Worm (Caenorhabditis elegans) whole organism, late embryonic: ENCODE measurements around the gene slc-36.3.
"Not testable (repeated sequence)": the region's sequence is repeated elsewhere in the genome, so short reads cannot be mapped to it uniquely, and the experiment has no call there.

Experiments
- C08G9.2 ChIP-seq: sonication (generic microtip); optimal IDR thresholded peaks from 2 replicates; lab custom pipeline; 2016; ENCODE audit warnings: mild to moderate bottlenecking, missing genetic modification characterization, moderate library complexity, missing compliant biosample characterization
- C38D4.7 ChIP-seq: fragments of 200-800 bp; sonication (Bioruptor generic); optimal IDR thresholded peaks from 2 replicates; lab custom pipeline; 2018; ENCODE audit warnings: mild to moderate bottlenecking, missing genetic modification characterization, moderate library complexity, missing compliant biosample characterization
- F13H6.1 ChIP-seq: sonication (generic microtip); optimal IDR thresholded peaks from 2 replicates; lab custom pipeline; 2016; ENCODE audit warnings: missing genetic modification characterization, missing compliant biosample characterization
- T23F11.4 ChIP-seq: fragments of 200-800 bp; sonication (Bioruptor generic); optimal IDR thresholded peaks from 2 replicates; lab custom pipeline; 2018; ENCODE audit warnings: mild to moderate bottlenecking, missing genetic modification characterization, missing compliant biosample characterization
- ama-1 ChIP-seq: fragments of 150-350 bp; optimal IDR thresholded peaks from 2 replicates; lab custom pipeline; 2014
- ceh-19 ChIP-seq: fragments of 200-800 bp; sonication (Bioruptor generic); optimal IDR thresholded peaks from 2 replicates; lab custom pipeline; 2018; ENCODE audit warnings: mild to moderate bottlenecking, missing genetic modification characterization, missing compliant biosample characterization
- ceh-22 ChIP-seq: sonication (generic microtip); optimal IDR thresholded peaks from 2 replicates; lab custom pipeline; 2017; ENCODE audit warnings: missing biosample characterization, missing genetic modification characterization
- ceh-31 ChIP-seq: sonication (generic microtip); optimal IDR thresholded peaks from 2 replicates; lab custom pipeline; 2016; ENCODE audit warnings: missing genetic modification characterization, missing compliant biosample characterization
- ceh-34 ChIP-seq: sonication (generic microtip); optimal IDR thresholded peaks from 2 replicates; lab custom pipeline; 2016; ENCODE audit warnings: mild to moderate bottlenecking, missing genetic modification characterization, missing compliant biosample characterization
- ceh-6 ChIP-seq: fragments of 200-800 bp; sonication (Bioruptor generic); optimal IDR thresholded peaks from 2 replicates; lab custom pipeline; 2018; ENCODE audit warnings: mild to moderate bottlenecking, missing genetic modification characterization, missing compliant biosample characterization
- dmd-4 ChIP-seq: sonication (generic microtip); optimal IDR thresholded peaks from 2 replicates; lab custom pipeline; 2016; ENCODE audit warnings: borderline replicate concordance, missing genetic modification characterization, missing compliant biosample characterization
- eyg-1 ChIP-seq: sonication (generic microtip); optimal IDR thresholded peaks from 2 replicates; lab custom pipeline; 2016; ENCODE audit warnings: missing genotype, missing genetic modification characterization, missing compliant biosample characterization
- fax-1 ChIP-seq: sonication (generic microtip); optimal IDR thresholded peaks from 2 replicates; lab custom pipeline; 2016; ENCODE audit warnings: missing genotype, missing genetic modification characterization, missing compliant biosample characterization
- fkh-10 ChIP-seq: fragments of 150-350 bp; optimal IDR thresholded peaks from 2 replicates; lab custom pipeline; 2014; ENCODE audit warnings: missing biosample characterization, missing genetic modification reagents, missing genetic modification characterization
- fkh-6 ChIP-seq: sonication (generic microtip); optimal IDR thresholded peaks from 2 replicates; lab custom pipeline; 2016; ENCODE audit warnings: missing genetic modification characterization, missing compliant biosample characterization
- hlh-15 ChIP-seq: sonication (generic microtip); optimal IDR thresholded peaks from 2 replicates; lab custom pipeline; 2016; ENCODE audit warnings: missing genetic modification characterization, missing compliant biosample characterization
- hlh-30 ChIP-seq: sonication (generic microtip); optimal IDR thresholded peaks from 2 replicates; lab custom pipeline; 2017; ENCODE audit warnings: antibody characterized with exemption, missing genetic modification characterization, missing compliant biosample characterization; ENCODE audit not compliant: insufficient read depth
- hlh-6 ChIP-seq: sonication (generic microtip); optimal IDR thresholded peaks from 2 replicates; lab custom pipeline; 2016; ENCODE audit warnings: missing genotype, missing genetic modification characterization, missing compliant biosample characterization
- lim-6 ChIP-seq: sonication (generic microtip); optimal IDR thresholded peaks from 2 replicates; lab custom pipeline; 2016; ENCODE audit warnings: missing genetic modification characterization, missing compliant biosample characterization
- lin-11 ChIP-seq: fragments of 200-800 bp; sonication (Bioruptor generic); optimal IDR thresholded peaks from 2 replicates; lab custom pipeline; 2018; ENCODE audit warnings: mild to moderate bottlenecking, missing genetic modification characterization, missing compliant biosample characterization
- madf-2 ChIP-seq: sonication (generic microtip); optimal IDR thresholded peaks from 2 replicates; lab custom pipeline; 2017; ENCODE audit warnings: missing genetic modification characterization, missing compliant biosample characterization
- nhr-11 ChIP-seq: fragments of 150-350 bp; optimal IDR thresholded peaks from 2 replicates; lab custom pipeline; 2014; ENCODE audit warnings: missing biosample characterization, missing genetic modification characterization
- npax-4 ChIP-seq: sonication (generic microtip); optimal IDR thresholded peaks from 2 replicates; lab custom pipeline; 2016; ENCODE audit warnings: missing genetic modification characterization, missing compliant biosample characterization
- odd-2 ChIP-seq: sonication (generic microtip); optimal IDR thresholded peaks from 2 replicates; lab custom pipeline; 2017; ENCODE audit warnings: antibody characterized with exemption, mild to moderate bottlenecking, missing genetic modification characterization, missing compliant biosample characterization
- pat-9 ChIP-seq: fragments of 200-800 bp; sonication (Bioruptor generic); optimal IDR thresholded peaks from 2 replicates; lab custom pipeline; 2018; ENCODE audit warnings: mild to moderate bottlenecking, missing genetic modification characterization, moderate library complexity, missing compliant biosample characterization
- pax-1 ChIP-seq: fragments of 150-350 bp; optimal IDR thresholded peaks from 2 replicates; lab custom pipeline; 2014; ENCODE audit warnings: missing biosample characterization, missing genetic modification characterization
- pha-4 ChIP-seq: fragments of 150-350 bp; optimal IDR thresholded peaks from 2 replicates; lab custom pipeline; 2018; ENCODE audit warnings: missing biosample characterization, missing genetic modification reagents, missing genetic modification characterization
- pqm-1 ChIP-seq: sonication (generic microtip); optimal IDR thresholded peaks from 2 replicates; lab custom pipeline; 2016; ENCODE audit warnings: missing genetic modification characterization, missing compliant biosample characterization
- ref-2 ChIP-seq: sonication (generic microtip); optimal IDR thresholded peaks from 2 replicates; lab custom pipeline; 2016; ENCODE audit warnings: missing genetic modification characterization, missing compliant biosample characterization
- sdc-2 ChIP-seq: sonication (generic microtip); optimal IDR thresholded peaks from 2 replicates; lab custom pipeline; 2016; ENCODE audit warnings: missing genotype, missing genetic modification characterization, missing compliant biosample characterization
- sox-4 ChIP-seq: sonication (generic microtip); optimal IDR thresholded peaks from 2 replicates; lab custom pipeline; 2017; ENCODE audit warnings: mild to moderate bottlenecking, missing genetic modification characterization, inconsistent platforms, missing compliant biosample characterization
- syd-9 ChIP-seq: sonication (generic microtip); optimal IDR thresholded peaks from 2 replicates; lab custom pipeline; 2016; ENCODE audit warnings: mild to moderate bottlenecking, missing genetic modification characterization, moderate library complexity, missing compliant biosample characterization
- tbx-2 ChIP-seq: sonication (generic microtip); optimal IDR thresholded peaks from 2 replicates; lab custom pipeline; 2016; ENCODE audit warnings: missing genetic modification characterization, missing compliant biosample characterization
- tbx-7 ChIP-seq: sonication (generic microtip); optimal IDR thresholded peaks from 2 replicates; lab custom pipeline; 2016; ENCODE audit warnings: missing genotype, missing genetic modification characterization, missing compliant biosample characterization
- ttx-3 ChIP-seq: sonication (generic microtip); optimal IDR thresholded peaks from 2 replicates; lab custom pipeline; 2016; ENCODE audit warnings: missing genetic modification reagents, missing genetic modification characterization, missing compliant biosample characterization

Gene slc-36.3

DNA sequence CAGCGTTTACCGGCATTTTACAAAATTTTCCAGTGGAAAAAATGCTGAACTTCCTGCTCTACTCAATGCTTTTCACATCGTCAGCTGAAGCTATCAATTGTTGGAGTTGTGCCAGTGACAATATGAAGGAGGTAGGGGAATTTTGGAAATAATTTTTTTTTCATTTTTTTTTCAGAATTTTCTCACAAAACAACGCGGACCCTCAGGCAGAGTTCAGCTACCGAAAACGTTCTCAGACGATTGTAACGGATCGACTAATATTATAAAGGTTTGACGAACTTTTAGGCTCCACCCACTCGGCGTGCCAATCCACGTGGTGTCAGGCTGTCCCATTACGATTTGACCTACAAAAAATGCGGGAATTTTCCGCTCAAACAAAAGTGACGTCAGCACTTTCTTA, 35.5 kb upstream of the slc-36.3 start, which contains the start of gene F26F2.8:
Gene F26F2.8 (plus strand): TSS at position 13 of the 400 bp plus-strand sequence.
- no peak for TF ChIP-seq syd-9
- TF ChIP-seq ref-2 (tag; lab: Kevin White, UChicago): no peak
- TF ChIP-seq F13H6.1 (tag; lab: Kevin White, UChicago): no peak
- TF ChIP-seq tbx-2 (tag; lab: Kevin White, UChicago): no peak
- no peak for TF ChIP-seq lim-6
- TF ChIP-seq tbx-7 (tag; lab: Kevin White, UChicago): no peak
- TF ChIP-seq ceh-22 (tag; lab: Kevin White, UChicago): no peak

- TF ChIP-seq odd-2 (tag; lab: Kevin White, UChicago) (no peak), C38D4.7 (GFP tag; lab: Kevin White, UChicago) (no peak), lin-11 (tag; lab: Kevin White, UChicago) (no peak), nhr-11 (tag; lab: Kevin White, UChicago) (no peak)
These were observed 30.9 kb upstream of the slc-36.3 start for ce11 chrV:20574872-20575271.

DNA sequence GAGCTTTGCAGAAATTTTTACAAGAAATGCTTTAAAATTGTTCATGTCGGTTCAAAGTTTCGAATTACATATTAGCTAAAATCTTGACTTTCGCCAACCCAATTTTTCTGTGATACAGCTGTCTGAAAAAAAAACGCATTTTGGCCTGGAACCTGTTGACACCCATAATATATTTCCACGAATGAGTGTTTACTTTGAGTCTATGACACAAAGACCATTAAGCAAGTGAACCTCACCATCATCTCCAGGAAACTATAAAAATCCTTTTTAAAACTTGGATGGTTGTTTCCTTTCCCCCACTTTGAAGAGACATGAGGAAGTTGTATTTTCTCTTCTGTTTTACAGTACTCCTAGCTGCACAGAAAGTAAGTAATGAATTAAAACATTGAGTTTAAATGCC, 30.3 kb upstream of the slc-36.3 start, which contains the start of gene clec-263:
Gene clec-263 (plus strand): TSS at position 301 of the 400 bp plus-strand sequence.
- no peak for TF ChIP-seq pha-4 (tag; lab: Kevin White, UChicago)
- no peak for TF ChIP-seq pqm-1
- no peak for TF ChIP-seq fkh-10 (GFP tag; lab: Kevin White, UChicago)
- TF ChIP-seq C38D4.7 (GFP tag; lab: Kevin White, UChicago): no peak
- TF ChIP-seq madf-2 (tag; lab: Kevin White, UChicago): no peak
- no peak for TF ChIP-seq npax-4 (tag; lab: Kevin White, UChicago)
- no peak for TF ChIP-seq fax-1 (tag; lab: Kevin White, UChicago)
- no peak for TF ChIP-seq T23F11.4 (GFP tag; lab: Kevin White, UChicago)
- TF ChIP-seq pax-1 (tag; lab: Kevin White, UChicago): no peak
- TF ChIP-seq ttx-3 (tag; lab: Kevin White, UChicago): no peak
- no peak for TF ChIP-seq dmd-4
- no peak for TF ChIP-seq pat-9 (tag; lab: Kevin White, UChicago)
- no peak for TF ChIP-seq syd-9
- no peak for TF ChIP-seq hlh-6 (tag; lab: Kevin White, UChicago)
- TF ChIP-seq eyg-1 (tag; lab: Kevin White, UChicago): no peak

- TF ChIP-seq hlh-30 (tag; lab: Kevin White, UChicago) (no peak), hlh-6 (tag; lab: Kevin White, UChicago) (no peak), T23F11.4 (GFP tag; lab: Kevin White, UChicago) (no peak), fkh-6 (no peak), ceh-19 (GFP tag; lab: Kevin White, UChicago) (no peak), ama-1 (no peak), C08G9.2 (tag; lab: Kevin White, UChicago) (no peak), ceh-22 (tag; lab: Kevin White, UChicago) (no peak), madf-2 (tag; lab: Kevin White, UChicago) (no peak), fkh-10 (GFP tag; lab: Kevin White, UChicago) (no peak), nhr-11 (tag; lab: Kevin White, UChicago) (no peak), ttx-3 (tag; lab: Kevin White, UChicago) (no peak), sdc-2 (tag; lab: Kevin White, UChicago) (no peak), ceh-6 (GFP tag; lab: Kevin White, UChicago) (no peak), sox-4 (tag; lab: Kevin White, UChicago) (no peak), ceh-34 (no peak)
These were observed 29.4 kb upstream of the slc-36.3 start, which contains the start of gene F26F2.5 for ce11 chrV:20573392-20573791. F26F2.5 (plus strand) TSS chrV:20573692.

- TF ChIP-seq hlh-30, ceh-31, hlh-15 (tag; lab: Kevin White, UChicago): not testable (repeated sequence)
These were observed 25.0 kb upstream of the slc-36.3 start, which contains the start of gene F26F2.4 for ce11 chrV:20568995-20569394. F26F2.4 (plus strand) TSS chrV:20569295.
